Worm (Caenorhabditis elegans): ENCODE results near the gene W03F9.1.

DNA sequence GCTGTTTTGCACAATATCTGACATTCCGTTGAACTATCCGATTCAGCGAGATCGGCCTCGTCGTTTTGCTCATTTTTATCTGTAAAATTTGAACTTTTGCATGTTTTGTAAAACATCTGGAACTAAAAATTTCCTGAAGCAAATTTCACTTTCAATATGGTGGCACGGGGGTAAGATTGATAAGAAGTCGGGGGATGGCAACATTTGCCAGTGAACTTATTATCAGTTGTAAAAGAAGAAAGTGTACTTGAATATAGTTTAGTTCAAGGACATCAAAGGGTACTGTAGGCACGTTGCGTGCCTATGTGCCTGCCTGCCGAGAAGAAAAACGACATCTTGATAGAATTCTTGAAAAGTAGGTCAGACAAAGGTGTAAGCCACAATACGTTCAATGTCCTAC is 24.8 kb upstream of the W03F9.1 start, which contains the start of gene W03F9.4:
- TF ChIP-seq sem-2 (GFP tag; optimal IDR thresholded peaks at IDR 0.05) (no peak), flh-1 (GFP tag; optimal IDR thresholded peaks at IDR 0.05) (no peak), unc-62 (GFP tag; optimal IDR thresholded peaks at IDR 0.05) (no peak), nhr-2 (tag; optimal IDR thresholded peaks at IDR 0.05) (no peak), nhr-12 (tag; optimal IDR thresholded peaks at IDR 0.05) (no peak)

Measured in whole organism, mixed stage, embryonic.